Fruit fly (Drosophila melanogaster): ENCODE results near the gene cyst.

- TF ChIP-seq Myc (optimal IDR thresholded peaks at IDR 0.05): no peak
- TF ChIP-seq dsf (GFP tag; optimal IDR thresholded peaks at IDR 0.05; ENCODE audit: borderline replicate concordance): no peak
- TF ChIP-seq Dfd (GFP tag; optimal IDR thresholded peaks at IDR 0.05): no peak
- no peak for TF ChIP-seq Dif (GFP tag; optimal IDR thresholded peaks at IDR 0.05; ENCODE audit: partially characterized antibody)
- TF ChIP-seq GATAd (GFP tag; optimal IDR thresholded peaks at IDR 0.05): no peak
- no peak for TF ChIP-seq sv (GFP tag; optimal IDR thresholded peaks at IDR 0.05)
- no peak for TF ChIP-seq ey (GFP tag; optimal IDR thresholded peaks at IDR 0.05)
- TF ChIP-seq Hr83 (GFP tag; optimal IDR thresholded peaks at IDR 0.05; ENCODE audit: poor library complexity, severe bottlenecking): no peak
Measured at dm6 chr2L:19462898-19463297, 45.7 kb downstream of the cyst start.

Data from whole organism, wandering third instar larva.